Worm (Caenorhabditis elegans): ENCODE measurements around the gene srbc-65.

ce11 chrV:16534000-16534399, 16.8 kb upstream of the srbc-65 start, which contains the start of gene cpr-2:
- TF ChIP-seq nhr-23 (tag; optimal IDR thresholded peaks at IDR 0.05) (no peak), C34F6.9 (tag; optimal IDR thresholded peaks at IDR 0.05) (no peak), F13H6.1 (tag; optimal IDR thresholded peaks at IDR 0.05) (no peak), ama-1 (optimal IDR thresholded peaks at IDR 0.05) (no peak), elt-1 (tag; optimal IDR thresholded peaks at IDR 0.05) (no peak), nhr-11 (tag; optimal IDR thresholded peaks at IDR 0.05) (no peak), ztf-11 (tag; optimal IDR thresholded peaks at IDR 0.05) (no peak), lin-39 (tag; optimal IDR thresholded peaks at IDR 0.05) (no peak), unc-62 (GFP tag; optimal IDR thresholded peaks at IDR 0.05) (no peak), nhr-21 (tag; optimal IDR thresholded peaks at IDR 0.05) (no peak), snpc-4 (tag; optimal IDR thresholded peaks at IDR 0.05) (no peak), aly-2 (tag; optimal IDR thresholded peaks at IDR 0.05) (no peak)
